Fruit fly (Drosophila melanogaster): ENCODE data around the gene CG15056.
A peak's percentile ranks its signal among the peaks of the same experiment; 100 is the strongest.

Gene CG15056

DNA sequence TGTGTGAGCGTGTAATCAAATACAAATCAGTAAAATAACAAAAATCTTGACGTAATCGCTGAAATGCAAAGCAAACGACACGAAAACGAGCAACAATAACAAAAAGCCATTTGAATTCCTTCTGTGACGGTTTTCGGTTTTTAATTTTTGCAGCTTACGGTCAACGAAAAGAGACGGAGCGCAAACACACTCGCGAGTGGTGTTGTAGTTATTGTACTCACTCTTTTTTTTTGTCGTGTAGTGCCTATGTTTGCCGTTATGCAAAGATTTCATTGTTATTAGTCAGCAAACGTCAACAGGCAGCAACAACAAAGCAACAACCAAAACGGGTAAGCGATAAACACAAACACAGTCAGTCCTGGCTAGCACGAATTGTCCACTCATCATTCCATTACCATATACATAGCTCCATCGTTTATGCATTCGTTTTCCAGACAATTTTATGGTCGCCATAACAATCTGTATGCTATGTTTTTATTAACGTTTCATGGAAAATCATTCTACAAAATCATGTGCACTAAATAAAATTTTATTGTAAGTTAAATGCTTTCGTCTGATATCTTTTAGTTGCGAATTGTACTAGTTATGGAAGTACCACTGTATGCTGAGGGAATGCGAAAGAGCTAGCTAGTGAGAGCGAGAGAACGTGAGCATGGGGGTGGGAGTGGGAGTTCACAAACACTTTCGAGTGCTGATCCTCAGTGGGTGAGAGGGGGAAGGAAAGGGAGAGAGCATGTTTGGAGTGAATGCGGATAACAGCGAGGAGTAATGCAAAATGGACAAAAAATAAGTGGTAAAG is 48.2 kb upstream of the CG15056 start (continued):
- TF ChIP-seq bcd (GFP tag; optimal IDR thresholded peaks at IDR 0.05), result peak; percentile 63
- TF ChIP-seq CG12104 (GFP tag; optimal IDR thresholded peaks at IDR 0.05), result peak; percentile 30
- TF ChIP-seq seq (GFP tag; IDR thresholded peaks at IDR 0.05), result peak; percentile 81
- 0 out of 2 replicates have a peak, but pooled peaks have one; percentile 39 for TF ChIP-seq ssp (GFP tag; IDR thresholded peaks at IDR 0.05)
- TF ChIP-seq prd (optimal IDR thresholded peaks at IDR 0.05), result no peak
- TF ChIP-seq prd (GFP tag; IDR thresholded peaks at IDR 0.05), result peak; percentile 73; the same call in 2 of the 3 replicates
- TF ChIP-seq CG3407 (GFP tag; optimal IDR thresholded peaks at IDR 0.05), result no peak
- peak; percentile 73 for TF ChIP-seq Dip3 (GFP tag; optimal IDR thresholded peaks at IDR 0.05)
- peak; percentile 59; the same call in 1 of the 2 replicates for TF ChIP-seq bowl (GFP tag; IDR thresholded peaks at IDR 0.05)
- TF ChIP-seq trh (GFP tag; optimal IDR thresholded peaks at IDR 0.05), result no peak
- TF ChIP-seq bsh (GFP tag; optimal IDR thresholded peaks at IDR 0.05), result peak in 1 of 2 experiments; percentile 57
- peak; percentile 78; the same call in 1 of the 3 replicates for TF ChIP-seq Optix (GFP tag; IDR thresholded peaks at IDR 0.05)
- TF ChIP-seq pho (GFP tag; optimal IDR thresholded peaks at IDR 0.05), result peak; percentile 79
- TF ChIP-seq lov (optimal IDR thresholded peaks at IDR 0.05), result no peak
- TF ChIP-seq lov (GFP tag; IDR thresholded peaks at IDR 0.05), result peak; percentile 44; the same call in 1 of the 3 replicates
- no peak for TF ChIP-seq gcm2 (GFP tag; optimal IDR thresholded peaks at IDR 0.05)
- no peak for TF ChIP-seq Lpt (GFP tag; optimal IDR thresholded peaks at IDR 0.05)
- TF ChIP-seq cad (GFP tag; optimal IDR thresholded peaks at IDR 0.05), result no peak
- no peak for TF ChIP-seq gsb-n (tag; optimal IDR thresholded peaks at IDR 0.05)
- TF ChIP-seq CG10267 (tag; optimal IDR thresholded peaks at IDR 0.05), result peak; percentile 20
- TF ChIP-seq Neu2 (GFP tag; optimal IDR thresholded peaks at IDR 0.05; ENCODE audit: borderline replicate concordance), result no peak
- no peak for TF ChIP-seq vnd (GFP tag; IDR thresholded peaks at IDR 0.05; ENCODE audit: partially characterized antibody)
- peak; percentile 30 for TF ChIP-seq Max (GFP tag; optimal IDR thresholded peaks at IDR 0.05)
- no peak for TF ChIP-seq GATAe (GFP tag; conservative IDR thresholded peaks at IDR 0.05)
- peak; percentile 80 for TF ChIP-seq NfI (GFP tag; optimal IDR thresholded peaks at IDR 0.05)
- no peak for TF ChIP-seq tna (GFP tag; IDR thresholded peaks at IDR 0.05; ENCODE audit: partially characterized antibody)
- TF ChIP-seq CG13894 (tag; optimal IDR thresholded peaks at IDR 0.05), result peak; percentile 92
- peak; percentile 26 for TF ChIP-seq Ets97D (GFP tag; optimal IDR thresholded peaks at IDR 0.05)
- no peak for TF ChIP-seq cg (GFP tag; optimal IDR thresholded peaks at IDR 0.05)
- TF ChIP-seq Mrtf (GFP tag; IDR thresholded peaks at IDR 0.05), result peak; percentile 77; the same call in 2 of the 3 replicates
- peak; percentile 42; the same call in 1 of the 2 replicates for TF ChIP-seq NFAT (GFP tag; IDR thresholded peaks at IDR 0.05)
- no peak for TF ChIP-seq Gsc (GFP tag; IDR thresholded peaks at IDR 0.05)
- TF ChIP-seq CG10209 (GFP tag; optimal IDR thresholded peaks at IDR 0.05), result peak; percentile 69
- TF ChIP-seq Atf-2 (GFP tag; optimal IDR thresholded peaks at IDR 0.05), result peak; percentile 44
- no peak for TF ChIP-seq HLHmδ (GFP tag; optimal IDR thresholded peaks at IDR 0.05)
- peak; percentile 85 for TF ChIP-seq CG32532 (GFP tag; IDR thresholded peaks at IDR 0.05)
- peak; percentile 73; the same call in 2 of the 4 replicates for TF ChIP-seq Gug (GFP tag; IDR thresholded peaks at IDR 0.05)
- TF ChIP-seq CG6175 (GFP tag; IDR thresholded peaks at IDR 0.05), result peak; percentile 49; the same call in 2 of the 3 replicates
- no peak for TF ChIP-seq ara (GFP tag; IDR thresholded peaks at IDR 0.05)
- TF ChIP-seq CG2116 (GFP tag; optimal IDR thresholded peaks at IDR 0.05), result no peak
- TF ChIP-seq sna (GFP tag; IDR thresholded peaks at IDR 0.05; ENCODE audit: partially characterized antibody), result no peak
- TF ChIP-seq CG42726 (GFP tag; IDR thresholded peaks at IDR 0.05; ENCODE audit: partially characterized antibody), result no peak
- no peak for TF ChIP-seq tll (GFP tag; optimal IDR thresholded peaks at IDR 0.05)
- no peak for TF ChIP-seq Elba2 (GFP tag; optimal IDR thresholded peaks at IDR 0.05)
- TF ChIP-seq jigr1 (GFP tag; IDR thresholded peaks at IDR 0.05), result no peak
- TF ChIP-seq Rfx (GFP tag; IDR thresholded peaks at IDR 0.05), result peak; percentile 90
- peak; percentile 68 for TF ChIP-seq CG13624 (GFP tag; optimal IDR thresholded peaks at IDR 0.05)
- peak; percentile 36 for TF ChIP-seq Hr3 (GFP tag; optimal IDR thresholded peaks at IDR 0.05)
- TF ChIP-seq dm (GFP tag; optimal IDR thresholded peaks at IDR 0.05), result no peak
